ENCODE assay signal across 5 fruit fly cellular contexts in genomic region chr3L:5976121-5976906, dm6.
TF ChIP-seq lines count a peak whose summit lies in the region.

No protein-coding gene starts in this region.

- TF ChIP-seq CTCF in whole organism, embryonic (GFP tag; optimal IDR thresholded peaks at IDR 0.05; lab: Kevin White, UChicago), result peak; percentile 26

TF ChIP-seq in whole organism, adult, 20 proteins besides CTCF, POLR2A, EP300 and RAD21:
- TF ChIP-seq kay (GFP tag; lab: Kevin White, UChicago; ENCODE audit: borderline replicate concordance) (no peak), CG14711 (tag; optimal IDR thresholded peaks at IDR 0.05; lab: Kevin White, UChicago) (no peak), bab1 (GFP tag; optimal IDR thresholded peaks at IDR 0.05; lab: Kevin White, UChicago) (peak; percentile 25), Hr96 (GFP tag; optimal IDR thresholded peaks at IDR 0.05; lab: Kevin White, UChicago) (no peak), CG1620 (GFP tag; optimal IDR thresholded peaks at IDR 0.05; lab: Kevin White, UChicago) (no peak), CG7101 (tag; optimal IDR thresholded peaks at IDR 0.05; lab: Kevin White, UChicago) (no peak), ovo (GFP tag; optimal IDR thresholded peaks at IDR 0.05; lab: Kevin White, UChicago) (peak; percentile 16), CG12768 (GFP tag; optimal IDR thresholded peaks at IDR 0.05; lab: Kevin White, UChicago) (peak; percentile 48), CG5204 (GFP tag; optimal IDR thresholded peaks at IDR 0.05; lab: Kevin White, UChicago) (no peak), Mnt (GFP tag; optimal IDR thresholded peaks at IDR 0.05; lab: Kevin White, UChicago) (no peak), pad (GFP tag; optimal IDR thresholded peaks at IDR 0.05; lab: Kevin White, UChicago) (no peak), cic (GFP tag; optimal IDR thresholded peaks at IDR 0.05; lab: Kevin White, UChicago) (no peak)

TF ChIP-seq in whole organism, embryonic, 481 proteins besides CTCF, POLR2A, EP300 and RAD21 (continues in another document):
- TF ChIP-seq CG2678 (tag; optimal IDR thresholded peaks at IDR 0.05; lab: Kevin White, UChicago), result peak; percentile 96
- TF ChIP-seq emc (GFP tag; optimal IDR thresholded peaks at IDR 0.05; lab: Kevin White, UChicago), result peak; percentile 53
- peak; percentile 95 for TF ChIP-seq CG4730 (GFP tag; IDR thresholded peaks at IDR 0.05; lab: Robert Waterston, UW)
- TF ChIP-seq CG11560 (tag; IDR thresholded peaks at IDR 0.05; lab: Robert Waterston, UW), result peak; percentile 84
- TF ChIP-seq al (GFP tag; IDR thresholded peaks at IDR 0.05; lab: Robert Waterston, UW), result peak; percentile 64
- peak; percentile 87 for TF ChIP-seq jing (GFP tag; optimal IDR thresholded peaks at IDR 0.05; lab: Kevin White, UChicago)
- peak; percentile 89 for TF ChIP-seq Antp (GFP tag; optimal IDR thresholded peaks at IDR 0.05; lab: Kevin White, UChicago)
- peak; percentile 95 for TF ChIP-seq Asciz (GFP tag; optimal IDR thresholded peaks at IDR 0.05; lab: Kevin White, UChicago)
- peak; percentile 97 for TF ChIP-seq pum (GFP tag; optimal IDR thresholded peaks at IDR 0.05; lab: Kevin White, UChicago)
- TF ChIP-seq Rx (GFP tag; IDR thresholded peaks at IDR 0.05; lab: Robert Waterston, UW), result peak; percentile 97
- TF ChIP-seq CG10366 (GFP tag; IDR thresholded peaks at IDR 0.05; lab: Robert Waterston, UW), result peak; percentile 96
- peak; percentile 73 for TF ChIP-seq CG6854 (GFP tag; optimal IDR thresholded peaks at IDR 0.05; lab: Kevin White, UChicago)
- TF ChIP-seq CG4424 (GFP tag; optimal IDR thresholded peaks at IDR 0.05; lab: Kevin White, UChicago), result peak; percentile 96
- TF ChIP-seq dati (GFP tag; IDR thresholded peaks at IDR 0.05; lab: Robert Waterston, UW), result peak; percentile 92
- peak; percentile 95 for TF ChIP-seq bcd (GFP tag; optimal IDR thresholded peaks at IDR 0.05; lab: Kevin White, UChicago)
- TF ChIP-seq Sry-δ (GFP tag; optimal IDR thresholded peaks at IDR 0.05; lab: Kevin White, UChicago), result peak; percentile 58
- 0 out of 3 replicates have a peak, but pooled peaks have one; percentile 32 for TF ChIP-seq zen2 (GFP tag; IDR thresholded peaks at IDR 0.05; lab: Robert Waterston, UW; ENCODE audit: partially characterized antibody)
- peak; percentile 88 for TF ChIP-seq CG11456 (GFP tag; IDR thresholded peaks at IDR 0.05; lab: Robert Waterston, UW)
- TF ChIP-seq klu (GFP tag; IDR thresholded peaks at IDR 0.05; lab: Robert Waterston, UW), result peak; percentile 84
- peak; percentile 91 for TF ChIP-seq gt (GFP tag; IDR thresholded peaks at IDR 0.05; lab: Robert Waterston, UW)

TF ChIP-seq in whole organism, prepupa, 60 proteins besides CTCF, POLR2A, EP300 and RAD21 (continues in another document):
- peak; percentile 46 for TF ChIP-seq CG4318 (GFP tag; optimal IDR thresholded peaks at IDR 0.05; lab: Kevin White, UChicago)
- TF ChIP-seq achi (GFP tag; optimal IDR thresholded peaks at IDR 0.05; lab: Kevin White, UChicago), result peak; percentile 48
- TF ChIP-seq salr (GFP tag; optimal IDR thresholded peaks at IDR 0.05; lab: Kevin White, UChicago), result peak in 1 of 2 experiments; percentile 63
- TF ChIP-seq dac (GFP tag; optimal IDR thresholded peaks at IDR 0.05; lab: Kevin White, UChicago), result peak; percentile 27
- TF ChIP-seq acj6 (GFP tag; optimal IDR thresholded peaks at IDR 0.05; lab: Kevin White, UChicago), result peak; percentile 55
- peak; percentile 15 for TF ChIP-seq CG6808 (GFP tag; optimal IDR thresholded peaks at IDR 0.05; lab: Kevin White, UChicago)
- TF ChIP-seq CG6854 (GFP tag; optimal IDR thresholded peaks at IDR 0.05; lab: Kevin White, UChicago), result no peak
- no peak for TF ChIP-seq CG11902 (GFP tag; optimal IDR thresholded peaks at IDR 0.05; lab: Kevin White, UChicago)
- TF ChIP-seq eg (GFP tag; IDR thresholded peaks at IDR 0.05; lab: Robert Waterston, UW), result peak; percentile 79
- peak; percentile 26 for TF ChIP-seq lz (GFP tag; optimal IDR thresholded peaks at IDR 0.05; lab: Kevin White, UChicago)
- peak; percentile 41 for TF ChIP-seq spab (GFP tag; optimal IDR thresholded peaks at IDR 0.05; lab: Kevin White, UChicago)
- TF ChIP-seq net (GFP tag; optimal IDR thresholded peaks at IDR 0.05; lab: Kevin White, UChicago), result no peak
- TF ChIP-seq fd85E (GFP tag; optimal IDR thresholded peaks at IDR 0.05; lab: Kevin White, UChicago), result no peak
- peak; percentile 72 for TF ChIP-seq Hr4 (GFP tag; optimal IDR thresholded peaks at IDR 0.05; lab: Kevin White, UChicago)
- no peak for TF ChIP-seq CG9139 (GFP tag; optimal IDR thresholded peaks at IDR 0.05; lab: Kevin White, UChicago)
- TF ChIP-seq fd59A (GFP tag; optimal IDR thresholded peaks at IDR 0.05; lab: Kevin White, UChicago), result peak; percentile 16
- TF ChIP-seq CG11294 (GFP tag; IDR thresholded peaks at IDR 0.05; lab: Robert Waterston, UW), result peak; percentile 66
- TF ChIP-seq Hr39 (GFP tag; optimal IDR thresholded peaks at IDR 0.05; lab: Kevin White, UChicago), result peak; percentile 25
- TF ChIP-seq pdm3 (GFP tag; optimal IDR thresholded peaks at IDR 0.05; lab: Kevin White, UChicago), result peak; percentile 59
- TF ChIP-seq cyc (GFP tag; optimal IDR thresholded peaks at IDR 0.05; lab: Kevin White, UChicago), result peak; percentile 39
- peak; percentile 40 for TF ChIP-seq esn (GFP tag; optimal IDR thresholded peaks at IDR 0.05; lab: Kevin White, UChicago)

TF ChIP-seq in whole organism, pupa, 21 proteins besides CTCF, POLR2A, EP300 and RAD21:
- TF ChIP-seq CG8159 (tag; optimal IDR thresholded peaks at IDR 0.05; lab: Kevin White, UChicago) (peak; percentile 67), Ets98B (GFP tag; IDR thresholded peaks at IDR 0.05; lab: Robert Waterston, UW) (peak; percentile 59; the same call in 1 of the 2 replicates), D1 (tag; optimal IDR thresholded peaks at IDR 0.05; lab: Kevin White, UChicago) (no peak), Pif1A (GFP tag; optimal IDR thresholded peaks at IDR 0.05; lab: Kevin White, UChicago) (peak; percentile 45), CG32121 (GFP tag; IDR thresholded peaks at IDR 0.05; lab: Robert Waterston, UW) (peak; percentile 78), CG17806 (tag; optimal IDR thresholded peaks at IDR 0.05; lab: Kevin White, UChicago) (peak; percentile 54), CG34367 (tag; optimal IDR thresholded peaks at IDR 0.05; lab: Kevin White, UChicago) (peak; percentile 14), CG15710 (tag; optimal IDR thresholded peaks at IDR 0.05; lab: Kevin White, UChicago) (peak; percentile 27), CG14655 (GFP tag; optimal IDR thresholded peaks at IDR 0.05; lab: Kevin White, UChicago) (peak; percentile 76), Pif1B (GFP tag; optimal IDR thresholded peaks at IDR 0.05; lab: Kevin White, UChicago) (peak; percentile 5), CG8301 (tag; optimal IDR thresholded peaks at IDR 0.05; lab: Kevin White, UChicago) (peak; percentile 64), CG13204 (GFP tag; optimal IDR thresholded peaks at IDR 0.05; lab: Kevin White, UChicago) (peak; percentile 71), EcR (GFP tag; optimal IDR thresholded peaks at IDR 0.05; lab: Kevin White, UChicago) (no peak), fd96Ca (GFP tag; IDR thresholded peaks at IDR 0.05; lab: Robert Waterston, UW) (peak; percentile 78), gl (tag; optimal IDR thresholded peaks at IDR 0.05; lab: Kevin White, UChicago) (no peak), CG9948 (tag; optimal IDR thresholded peaks at IDR 0.05; lab: Kevin White, UChicago) (peak; percentile 50), rn (GFP tag; IDR thresholded peaks at IDR 0.05; lab: Robert Waterston, UW) (peak; percentile 57), CG4496 (GFP tag; IDR thresholded peaks at IDR 0.05; lab: Robert Waterston, UW) (no peak; the same call in 2 of the 3 replicates), CG10348 (GFP tag; IDR thresholded peaks at IDR 0.05; lab: Robert Waterston, UW) (no peak), CG12605 (GFP tag; IDR thresholded peaks at IDR 0.05; lab: Robert Waterston, UW) (peak; percentile 39; the same call in 1 of the 2 replicates)

TF ChIP-seq in whole organism, wandering third instar larva, 38 proteins besides CTCF, POLR2A, EP300 and RAD21 (continues in another document):
- TF ChIP-seq pan (optimal IDR thresholded peaks at IDR 0.05; lab: Kevin White, UChicago) (no peak), ey (GFP tag; optimal IDR thresholded peaks at IDR 0.05; lab: Kevin White, UChicago) (peak; percentile 28), HLH106 (tag; optimal IDR thresholded peaks at IDR 0.05; lab: Kevin White, UChicago) (peak; percentile 10), sage (GFP tag; optimal IDR thresholded peaks at IDR 0.05; lab: Kevin White, UChicago) (no peak), fru (GFP tag; optimal IDR thresholded peaks at IDR 0.05; lab: Kevin White, UChicago) (peak; percentile 21), brk (GFP tag; optimal IDR thresholded peaks at IDR 0.05; lab: Kevin White, UChicago) (no peak), Sp1 (GFP tag; optimal IDR thresholded peaks at IDR 0.05; lab: Kevin White, UChicago) (no peak), jim (GFP tag; optimal IDR thresholded peaks at IDR 0.05; lab: Kevin White, UChicago) (no peak), dsf (GFP tag; optimal IDR thresholded peaks at IDR 0.05; lab: Kevin White, UChicago; ENCODE audit: borderline replicate concordance) (no peak), CG9705 (GFP tag; optimal IDR thresholded peaks at IDR 0.05; lab: Kevin White, UChicago) (no peak), Hr83 (GFP tag; optimal IDR thresholded peaks at IDR 0.05; lab: Kevin White, UChicago; ENCODE audit: poor library complexity, severe bottlenecking) (no peak), Dif (GFP tag; optimal IDR thresholded peaks at IDR 0.05; lab: Kevin White, UChicago; ENCODE audit: partially characterized antibody) (no peak), Myc (optimal IDR thresholded peaks at IDR 0.05; lab: Kevin White, UChicago) (no peak), dmrt93B (GFP tag; optimal IDR thresholded peaks at IDR 0.05; lab: Kevin White, UChicago) (no peak), Abd-B (GFP tag; optimal IDR thresholded peaks at IDR 0.05; lab: Kevin White, UChicago) (no peak), lola (GFP tag; optimal IDR thresholded peaks at IDR 0.05; lab: Kevin White, UChicago) (no peak), Dfd (GFP tag; optimal IDR thresholded peaks at IDR 0.05; lab: Kevin White, UChicago) (no peak), CG32264 (GFP tag; optimal IDR thresholded peaks at IDR 0.05; lab: Kevin White, UChicago) (no peak), CrebA (GFP tag; optimal IDR thresholded peaks at IDR 0.05; lab: Kevin White, UChicago; ENCODE audit: borderline replicate concordance) (no peak), N (GFP tag; optimal IDR thresholded peaks at IDR 0.05; lab: Kevin White, UChicago) (no peak), tai (GFP tag; optimal IDR thresholded peaks at IDR 0.05; lab: Kevin White, UChicago) (no peak), Rel (GFP tag; optimal IDR thresholded peaks at IDR 0.05; lab: Kevin White, UChicago) (no peak), Rel (tag; optimal IDR thresholded peaks at IDR 0.05; lab: Kevin White, UChicago) (no peak), foxo (GFP tag; optimal IDR thresholded peaks at IDR 0.05; lab: Kevin White, UChicago) (peak in 1 of 2 experiments; percentile 53), Hr78 (GFP tag; optimal IDR thresholded peaks at IDR 0.05; lab: Kevin White, UChicago) (no peak), OdsH (GFP tag; optimal IDR thresholded peaks at IDR 0.05; lab: Kevin White, UChicago) (peak; percentile 9), sv (GFP tag; optimal IDR thresholded peaks at IDR 0.05; lab: Kevin White, UChicago) (peak; percentile 83), psq (GFP tag; optimal IDR thresholded peaks at IDR 0.05; lab: Kevin White, UChicago) (peak; percentile 30)
